Worm (Caenorhabditis elegans) whole organism, L4/young adult: ENCODE measurements around the gene srz-83.

Experiments used
- W03F9.2 ChIP-seq: fragments of 150-350 bp; optimal IDR thresholded peaks from 2 replicates; lab custom pipeline; 2014; ENCODE audit warnings: missing biosample characterization, missing genetic modification characterization
- him-1 ChIP-seq: sonication (generic microtip); optimal IDR thresholded peaks from 2 replicates; lab custom pipeline; 2016; ENCODE audit warnings: missing genotype, missing genetic modification reagents, missing genetic modification characterization, missing compliant biosample characterization

ce11 chrIV:3524584-3525020, 20.4 kb downstream of the srz-83 start:
- TF ChIP-seq him-1 (tag; lab: Kevin White, UChicago) (peak; percentile 23), W03F9.2 (tag; lab: Kevin White, UChicago) (no peak)
